Fruit fly (Drosophila melanogaster): ENCODE measurements around the gene nac.

Gene nac

DNA sequence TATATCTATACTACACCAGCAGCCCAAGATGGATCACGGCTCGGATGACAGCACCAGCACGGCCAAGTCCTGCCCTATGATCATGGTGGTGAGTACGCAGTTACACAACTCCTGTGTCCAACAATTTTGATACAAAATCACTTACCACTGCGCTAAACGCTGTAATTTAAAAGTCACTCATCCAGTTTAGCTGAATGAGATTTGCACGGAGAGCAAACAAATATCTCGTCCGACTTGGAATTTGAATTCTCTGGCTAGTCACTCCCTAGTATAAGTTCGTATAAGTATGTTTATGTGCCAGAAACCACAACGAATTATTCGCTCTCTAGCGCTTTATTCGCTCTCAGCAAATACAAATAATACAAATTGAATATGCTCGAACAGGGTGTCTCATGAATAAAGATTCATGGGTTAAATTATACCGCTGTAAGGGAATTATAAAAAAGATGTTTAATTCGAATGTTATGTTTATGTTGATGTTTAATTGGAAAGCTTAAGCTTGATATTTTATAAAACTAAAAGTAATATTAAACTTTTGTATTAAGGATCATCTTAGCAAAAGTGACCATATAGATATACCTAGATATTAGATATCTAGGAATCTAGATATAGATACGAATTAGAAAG, 14.0 kb upstream of the nac start (continued):
- TF ChIP-seq CG1647 (GFP tag; optimal IDR thresholded peaks at IDR 0.05) (no peak), Hmr (GFP tag; optimal IDR thresholded peaks at IDR 0.05) (peak; percentile 53), Spps (tag; optimal IDR thresholded peaks at IDR 0.05) (no peak), salm (tag; optimal IDR thresholded peaks at IDR 0.05) (no peak), slbo (GFP tag; IDR thresholded peaks at IDR 0.05) (peak; percentile 49; the same call in 1 of the 2 replicates), Fer1 (GFP tag; optimal IDR thresholded peaks at IDR 0.05) (no peak), CG31365 (tag; optimal IDR thresholded peaks at IDR 0.05) (peak; percentile 6), br (optimal IDR thresholded peaks at IDR 0.05) (no peak), CG12071 (GFP tag; optimal IDR thresholded peaks at IDR 0.05) (peak; percentile 9), Doc3 (GFP tag; IDR thresholded peaks at IDR 0.05; ENCODE audit: partially characterized antibody) (no peak), ro (GFP tag; IDR thresholded peaks at IDR 0.05) (no peak), pros (GFP tag; optimal IDR thresholded peaks at IDR 0.05) (no peak), D (optimal IDR thresholded peaks at IDR 0.05) (no peak), D (GFP tag; optimal IDR thresholded peaks at IDR 0.05) (no peak), lov (optimal IDR thresholded peaks at IDR 0.05) (no peak), lov (GFP tag; IDR thresholded peaks at IDR 0.05) (no peak), Ssrp (tag; optimal IDR thresholded peaks at IDR 0.05) (no peak), CG8924 (tag; optimal IDR thresholded peaks at IDR 0.05) (peak; percentile 25), sd (tag; optimal IDR thresholded peaks at IDR 0.05) (peak; percentile 41), Opbp (GFP tag; IDR thresholded peaks at IDR 0.05; ENCODE audit: partially characterized antibody) (0 out of 3 replicates have a peak, but pooled peaks have one; percentile 25), shn (GFP tag; optimal IDR thresholded peaks at IDR 0.05) (no peak), CG15479 (GFP tag; optimal IDR thresholded peaks at IDR 0.05) (peak; percentile 13), Hr78 (GFP tag; optimal IDR thresholded peaks at IDR 0.05) (no peak), luna (GFP tag; optimal IDR thresholded peaks at IDR 0.05) (no peak), slou (GFP tag; optimal IDR thresholded peaks at IDR 0.05) (no peak), Asciz (GFP tag; optimal IDR thresholded peaks at IDR 0.05) (peak; percentile 26), oc (tag; optimal IDR thresholded peaks at IDR 0.05) (no peak), vvl (GFP tag; IDR thresholded peaks at IDR 0.05) (peak; percentile 42; the same call in 1 of the 2 replicates), pzg (GFP tag; optimal IDR thresholded peaks at IDR 0.05) (no peak), CG15011 (GFP tag; optimal IDR thresholded peaks at IDR 0.05) (peak; percentile 13), ase (GFP tag; IDR thresholded peaks at IDR 0.05) (no peak), CG12391 (tag; optimal IDR thresholded peaks at IDR 0.05) (peak; percentile 23), CG12659 (GFP tag; optimal IDR thresholded peaks at IDR 0.05) (peak; percentile 12), CG12299 (tag; optimal IDR thresholded peaks at IDR 0.05) (no peak), D19A (tag; optimal IDR thresholded peaks at IDR 0.05) (no peak), CG17802 (tag; optimal IDR thresholded peaks at IDR 0.05) (no peak), lola (GFP tag; optimal IDR thresholded peaks at IDR 0.05) (no peak), Jarid2 (GFP tag; optimal IDR thresholded peaks at IDR 0.05) (peak; percentile 47), CG6813 (GFP tag; optimal IDR thresholded peaks at IDR 0.05) (peak; percentile 46), CG14710 (tag; optimal IDR thresholded peaks at IDR 0.05) (no peak), CG10366 (GFP tag; IDR thresholded peaks at IDR 0.05) (peak; percentile 68), sima (GFP tag; optimal IDR thresholded peaks at IDR 0.05) (no peak), nom (GFP tag; optimal IDR thresholded peaks at IDR 0.05) (no peak), Drgx (GFP tag; IDR thresholded peaks at IDR 0.05) (peak; percentile 48), dati (GFP tag; IDR thresholded peaks at IDR 0.05) (no peak), CG12744 (GFP tag; optimal IDR thresholded peaks at IDR 0.05) (no peak), HmgD (GFP tag; optimal IDR thresholded peaks at IDR 0.05) (no peak), Med (GFP tag) (peak; percentile 79), CG11504 (tag; optimal IDR thresholded peaks at IDR 0.05) (no peak), ash1 (GFP tag; optimal IDR thresholded peaks at IDR 0.05) (no peak)

Measured in whole organism, embryonic.